Fruit fly (Drosophila melanogaster) whole organism, prepupa: ENCODE data around the gene MFS18.
A peak's percentile ranks its signal among the peaks of the same experiment; 100 is the strongest.

ENCODE experiments used
- CG11294 ChIP-seq: fragments of 200-800 bp; sonication (Bioruptor generic); IDR thresholded peaks from 2 replicates; pipeline ENCODE4 v1.3.6; 2022; ENCODE audit warnings: missing biosample characterization, missing genetic modification characterization
- CG11762 ChIP-seq: fragments of 200-800 bp; sonication (Bioruptor generic); optimal IDR thresholded peaks from 3 replicates; lab custom pipeline; 2016; ENCODE audit warnings: missing biosample characterization, missing genetic modification characterization; ENCODE audit not compliant: insufficient read depth
- CG11902 ChIP-seq: fragments of 200-800 bp; sonication (Bioruptor generic); optimal IDR thresholded peaks from 3 replicates; lab custom pipeline; 2016; ENCODE audit warnings: missing biosample characterization, missing genetic modification characterization
- CG15336 ChIP-seq: fragments of 200-800 bp; sonication (Bioruptor generic); IDR thresholded peaks from 2 replicates; pipeline ENCODE4 v1.3.6; 2022; ENCODE audit warnings: missing biosample characterization, missing genetic modification characterization
- CG1621 ChIP-seq: fragments of 200-800 bp; sonication (Bioruptor generic); optimal IDR thresholded peaks from 3 replicates; lab custom pipeline; 2018; ENCODE audit warnings: missing biosample characterization, mild to moderate bottlenecking, missing genetic modification characterization
- CG16779 ChIP-seq: fragments of 200-800 bp; sonication (Bioruptor generic); optimal IDR thresholded peaks from 3 replicates; lab custom pipeline; 2017; ENCODE audit warnings: missing biosample characterization, mild to moderate bottlenecking, missing genetic modification characterization
- CG3032 ChIP-seq: fragments of 200-800 bp; optimal IDR thresholded peaks from 2 replicates; lab custom pipeline; 2019; ENCODE audit warnings: missing biosample characterization, mild to moderate bottlenecking, missing genetic modification characterization, moderate library complexity
- CG32006 ChIP-seq: fragments of 200-800 bp; sonication (Bioruptor generic); optimal IDR thresholded peaks from 3 replicates; lab custom pipeline; 2017; ENCODE audit warnings: missing biosample characterization, mild to moderate bottlenecking, missing genetic modification characterization
- CG4318 ChIP-seq: fragments of 200-800 bp; sonication (Bioruptor generic); optimal IDR thresholded peaks from 3 replicates; lab custom pipeline; 2017; ENCODE audit warnings: missing biosample characterization, mild to moderate bottlenecking, missing genetic modification characterization
- CG6163 ChIP-seq: fragments of 200-800 bp; sonication (Bioruptor generic); IDR thresholded peaks from 3 replicates; pipeline ENCODE4 v1.3.6; 2022; ENCODE audit warnings: missing biosample characterization, missing genetic modification characterization
- CG6276 ChIP-seq: fragments of 200-800 bp; sonication (Bioruptor generic); optimal IDR thresholded peaks from 2 replicates; lab custom pipeline; 2017; ENCODE audit warnings: missing biosample characterization, mild to moderate bottlenecking, missing genetic modification characterization
- CG6854 ChIP-seq: fragments of 200-800 bp; sonication (Bioruptor generic); optimal IDR thresholded peaks from 2 replicates; lab custom pipeline; 2017; ENCODE audit warnings: missing biosample characterization, mild to moderate bottlenecking, missing genetic modification characterization
- CG7368 ChIP-seq: fragments of 200-800 bp; sonication (Bioruptor generic); optimal IDR thresholded peaks from 3 replicates; lab custom pipeline; 2016; ENCODE audit warnings: missing biosample characterization, missing genetic modification characterization
- CG8119 ChIP-seq: fragments of 200-800 bp; sonication (Bioruptor generic); IDR thresholded peaks from 3 replicates; pipeline ENCODE4 v1.3.6; 2022; ENCODE audit warnings: missing biosample characterization, missing genetic modification characterization
- Eip75B ChIP-seq: fragments of 200-800 bp; sonication (Bioruptor generic); optimal IDR thresholded peaks from 3 replicates; lab custom pipeline; 2016; ENCODE audit warnings: missing biosample characterization, missing genetic modification characterization
- Eip78C ChIP-seq: fragments of 200-800 bp; sonication (Bioruptor generic); peaks from one replicate; lab custom pipeline; 2016; ENCODE audit warnings: missing biosample characterization, missing genetic modification characterization
- Eip93F ChIP-seq: fragments of 200-800 bp; sonication (Bioruptor generic); optimal IDR thresholded peaks from 2 replicates; lab custom pipeline; 2016; ENCODE audit warnings: missing biosample characterization, mild to moderate bottlenecking, missing genetic modification characterization
- Ets21C ChIP-seq: fragments of 200-800 bp; sonication (Bioruptor generic); optimal IDR thresholded peaks from 3 replicates; lab custom pipeline; 2016; ENCODE audit warnings: missing biosample characterization, missing genetic modification characterization
- Gug ChIP-seq: fragments of 200-800 bp; sonication (Bioruptor generic); IDR thresholded peaks from 2 replicates; pipeline ENCODE4 v1.3.6; 2022; ENCODE audit warnings: missing biosample characterization, missing genetic modification characterization
- Hr39 ChIP-seq: fragments of 200-800 bp; sonication (Bioruptor generic); optimal IDR thresholded peaks from 2 replicates; lab custom pipeline; 2016; ENCODE audit warnings: missing biosample characterization, missing genetic modification characterization
- Hr4 ChIP-seq: fragments of 200-800 bp; sonication (Bioruptor generic); optimal IDR thresholded peaks from 3 replicates; lab custom pipeline; 2016; ENCODE audit warnings: missing biosample characterization, missing genetic modification characterization
- Met ChIP-seq: fragments of 200-800 bp; sonication (Bioruptor generic); optimal IDR thresholded peaks from 3 replicates; lab custom pipeline; 2016; ENCODE audit warnings: missing biosample characterization, missing genetic modification characterization
- OdsH ChIP-seq: fragments of 200-800 bp; sonication (Bioruptor generic); optimal IDR thresholded peaks from 3 replicates; lab custom pipeline; 2016; ENCODE audit warnings: missing biosample characterization, missing genetic modification characterization
- Smox ChIP-seq: fragments of 200-800 bp; sonication (Bioruptor generic); optimal IDR thresholded peaks from 3 replicates; lab custom pipeline; 2016; ENCODE audit warnings: missing biosample characterization, missing genetic modification characterization
- Sox102F ChIP-seq: fragments of 200-800 bp; sonication (Bioruptor generic); optimal IDR thresholded peaks from 2 replicates; lab custom pipeline; 2016; ENCODE audit warnings: missing biosample characterization, mild to moderate bottlenecking, missing genetic modification characterization
- Sox14 ChIP-seq: fragments of 200-800 bp; sonication (Bioruptor generic); optimal IDR thresholded peaks from 3 replicates; lab custom pipeline; 2016; ENCODE audit warnings: missing biosample characterization, missing genetic modification characterization
- Sox15 ChIP-seq: fragments of 200-800 bp; sonication (Bioruptor generic); optimal IDR thresholded peaks from 3 replicates; lab custom pipeline; 2016; ENCODE audit warnings: missing biosample characterization, missing genetic modification characterization
- dac ChIP-seq: fragments of 200-800 bp; sonication (Bioruptor generic); optimal IDR thresholded peaks from 2 replicates; lab custom pipeline; 2017; ENCODE audit warnings: missing biosample characterization, mild to moderate bottlenecking, missing genetic modification characterization
- dsx ChIP-seq: fragments of 200-800 bp; optimal IDR thresholded peaks from 3 replicates; lab custom pipeline; 2019; ENCODE audit warnings: missing biosample characterization, mild to moderate bottlenecking, missing genetic modification characterization, moderate library complexity; ENCODE audit not compliant: poor library complexity, severe bottlenecking
- eg ChIP-seq: fragments of 200-800 bp; sonication (Bioruptor generic); IDR thresholded peaks from 3 replicates; pipeline ENCODE4 v1.3.6; 2022; ENCODE audit warnings: missing biosample characterization, missing genetic modification characterization
- esn ChIP-seq: fragments of 200-800 bp; sonication (Bioruptor generic); optimal IDR thresholded peaks from 2 replicates; lab custom pipeline; 2016; ENCODE audit warnings: missing biosample characterization, mild to moderate bottlenecking, missing genetic modification characterization, moderate library complexity
- fd59A ChIP-seq: fragments of 200-800 bp; sonication (Bioruptor generic); optimal IDR thresholded peaks from 2 replicates; lab custom pipeline; 2017; ENCODE audit warnings: missing biosample characterization, mild to moderate bottlenecking, missing genetic modification characterization, missing genetic modification reagents
- fd85E ChIP-seq: fragments of 200-800 bp; sonication (Bioruptor generic); optimal IDR thresholded peaks from 3 replicates; lab custom pipeline; 2016; ENCODE audit warnings: missing biosample characterization, missing genetic modification characterization
- fkh ChIP-seq: fragments of 200-800 bp; sonication (Bioruptor generic); optimal IDR thresholded peaks from 3 replicates; lab custom pipeline; 2017; ENCODE audit warnings: missing biosample characterization, mild to moderate bottlenecking, missing genetic modification characterization, moderate library complexity
- lz ChIP-seq: fragments of 200-800 bp; sonication (Bioruptor generic); optimal IDR thresholded peaks from 3 replicates; lab custom pipeline; 2016; ENCODE audit warnings: missing biosample characterization, missing genetic modification characterization
- pdm3 ChIP-seq: fragments of 200-800 bp; sonication (Bioruptor generic); optimal IDR thresholded peaks from 3 replicates; lab custom pipeline; 2016; ENCODE audit warnings: missing biosample characterization, missing genetic modification characterization
- salr ChIP-seq, 2 experiments: fragments of 200-800 bp; sonication (Bioruptor generic); optimal IDR thresholded peaks; 3 replicates each; lab custom pipeline; 2016 to 2018; ENCODE audit warnings: missing biosample characterization in 2 of 2, missing genetic modification characterization in 2 of 2, mild to moderate bottlenecking in 1 of 2
- spab ChIP-seq: fragments of 200-800 bp; sonication (Bioruptor generic); optimal IDR thresholded peaks from 2 replicates; lab custom pipeline; 2017; ENCODE audit warnings: missing biosample characterization, mild to moderate bottlenecking, missing genetic modification characterization, missing genetic modification reagents
- ss ChIP-seq, 2 experiments: fragments of 200-800 bp; sonication (Bioruptor generic); optimal IDR thresholded peaks; 2 replicates in 1 of 2; 3 replicates in 1 of 2; lab custom pipeline; 2017 to 2018; ENCODE audit warnings: mild to moderate bottlenecking in 2 of 2, missing biosample characterization in 2 of 2, missing genetic modification characterization in 2 of 2, moderate library complexity in 1 of 2
- svp ChIP-seq: fragments of 200-800 bp; sonication (Bioruptor generic); peaks from one replicate; lab custom pipeline; 2016; ENCODE audit warnings: missing biosample characterization, missing genetic modification characterization
- topi ChIP-seq: fragments of 200-800 bp; sonication (Bioruptor generic); optimal IDR thresholded peaks from 3 replicates; lab custom pipeline; 2016; ENCODE audit warnings: missing biosample characterization, missing genetic modification characterization
- vri ChIP-seq: fragments of 200-800 bp; sonication (Bioruptor generic); optimal IDR thresholded peaks from 3 replicates; lab custom pipeline; 2016; ENCODE audit warnings: missing biosample characterization, mild to moderate bottlenecking, missing genetic modification characterization

Gene MFS18

DNA sequence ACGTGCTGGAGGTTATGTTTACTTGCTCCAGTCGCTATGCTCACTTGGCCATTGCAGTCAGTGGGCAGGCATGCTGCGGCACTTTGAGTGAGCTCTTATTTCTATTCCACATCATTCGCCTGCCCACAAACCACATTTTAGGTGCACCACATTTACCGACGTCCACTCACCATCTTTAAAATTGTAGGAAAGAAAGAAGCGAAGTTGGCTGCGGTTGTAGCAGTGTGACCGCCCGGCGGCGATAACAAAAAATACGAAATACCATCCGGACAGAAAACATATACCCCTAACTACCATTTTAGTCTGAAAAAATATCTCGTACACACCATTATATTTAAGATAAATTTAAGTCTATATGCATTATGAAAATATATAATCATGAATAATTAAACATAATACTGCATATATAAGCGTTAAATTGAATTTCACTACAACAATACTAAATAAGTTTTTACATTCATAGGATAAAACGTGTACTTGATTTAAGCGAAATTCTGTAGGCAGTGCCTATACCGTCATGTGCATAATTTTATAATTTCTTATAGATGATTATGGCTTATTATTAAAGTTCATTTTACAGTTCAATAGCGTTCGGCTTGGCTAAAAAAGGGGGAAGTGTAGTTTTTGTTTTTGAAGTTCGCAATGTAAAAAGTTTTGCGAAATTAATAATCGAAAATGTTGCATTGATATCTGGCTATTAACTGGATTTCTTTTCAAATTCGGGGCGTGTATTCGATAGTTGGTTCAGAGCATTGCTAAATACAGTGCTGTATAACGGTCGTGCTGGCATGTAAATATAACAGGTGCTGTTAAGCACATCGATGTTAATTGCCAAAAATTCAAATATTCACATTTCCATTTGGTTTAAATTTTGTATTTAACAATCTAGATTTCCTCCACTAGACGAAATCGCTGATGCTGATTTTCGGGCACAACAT, 10.0 kb upstream of the MFS18 start, which contains the start of gene RpL27A (continued):
- peak; percentile 70 to 75 for TF ChIP-seq ss (GFP tag; optimal IDR thresholded peaks at IDR 0.05; lab: Kevin White, UChicago)
- no peak; the same call in 1 of the 2 replicates for TF ChIP-seq CG11294 (GFP tag; lab: Robert Waterston, UW)
- TF ChIP-seq fd85E (GFP tag; lab: Kevin White, UChicago) = no peak
- TF ChIP-seq OdsH (GFP tag; lab: Kevin White, UChicago) = peak; percentile 70
- TF ChIP-seq CG6276 (GFP tag; lab: Kevin White, UChicago) = no peak
- TF ChIP-seq CG3032 (tag; lab: Kevin White, UChicago) = peak; percentile 43
- peak; percentile 83 for TF ChIP-seq eg (GFP tag; lab: Robert Waterston, UW)
- peak; percentile 60 for TF ChIP-seq Smox
- peak; percentile 49 for TF ChIP-seq fkh (GFP tag; lab: Kevin White, UChicago)
- TF ChIP-seq Sox102F (GFP tag; lab: Kevin White, UChicago) = no peak
- TF ChIP-seq Sox15 (GFP tag; lab: Kevin White, UChicago) = peak; percentile 21
- TF ChIP-seq CG32006 = peak; percentile 60
- peak; percentile 37 for TF ChIP-seq fd59A (GFP tag; lab: Kevin White, UChicago)
- TF ChIP-seq CG7368 = peak; percentile 48
- peak; percentile 87 for TF ChIP-seq CG6163 (GFP tag; lab: Robert Waterston, UW)
- no peak for TF ChIP-seq Gug (GFP tag; lab: Robert Waterston, UW)
- peak; percentile 50 for TF ChIP-seq CG1621
- TF ChIP-seq Met (GFP tag; lab: Kevin White, UChicago) = peak; percentile 80
- TF ChIP-seq Ets21C (GFP tag; lab: Kevin White, UChicago) = no peak
- TF ChIP-seq dac = peak; percentile 68
- peak; percentile 49 for TF ChIP-seq Hr39 (GFP tag; lab: Kevin White, UChicago)
- TF ChIP-seq salr (GFP tag; optimal IDR thresholded peaks at IDR 0.05; lab: Kevin White, UChicago) = peak in 1 of 2 experiments; percentile 78
- no peak for TF ChIP-seq CG11902 (GFP tag; lab: Kevin White, UChicago)
- TF ChIP-seq Hr4 (GFP tag; lab: Kevin White, UChicago) = peak; percentile 65
- peak; percentile 61; the same call in 2 of the 3 replicates for TF ChIP-seq CG8119
- peak; percentile 57 for TF ChIP-seq pdm3

dm6 chr2L:4456539-4456994, 8.1 kb upstream of the MFS18 start, which contains the start of gene Gs1l:
Gene Gs1l, minus strand, starts transcription at chr2L:4456807.
- TF ChIP-seq Ets21C (GFP tag; lab: Kevin White, UChicago) = no peak
- TF ChIP-seq CG6276 (GFP tag; lab: Kevin White, UChicago) = no peak
- TF ChIP-seq Eip93F (GFP tag; lab: Kevin White, UChicago) = no peak
- TF ChIP-seq CG4318 (GFP tag; lab: Kevin White, UChicago) = no peak
- peak; percentile 1 for TF ChIP-seq Met (GFP tag; lab: Kevin White, UChicago)
- TF ChIP-seq CG15336 = 0 out of 2 replicates have a peak, but pooled peaks have one; percentile 10
- no peak for TF ChIP-seq lz
- no peak for TF ChIP-seq spab (GFP tag; lab: Kevin White, UChicago)
- peak; percentile 6 for TF ChIP-seq CG3032 (tag; lab: Kevin White, UChicago)
- peak; percentile 35 for TF ChIP-seq CG1621
- TF ChIP-seq OdsH (GFP tag; lab: Kevin White, UChicago) = peak; percentile 2
- no peak for TF ChIP-seq Smox
- peak; percentile 12 for TF ChIP-seq Eip75B (GFP tag; lab: Kevin White, UChicago)
- TF ChIP-seq esn = peak; percentile 28
- TF ChIP-seq salr (GFP tag; optimal IDR thresholded peaks at IDR 0.05; lab: Kevin White, UChicago) = no peak
- TF ChIP-seq CG11762 (GFP tag; lab: Kevin White, UChicago) = no peak
- peak; percentile 28 for TF ChIP-seq Sox14 (GFP tag; lab: Kevin White, UChicago)
- TF ChIP-seq topi = peak; percentile 24
- peak; percentile 80 for TF ChIP-seq dsx (GFP tag; lab: Kevin White, UChicago)
- peak; percentile 89 for TF ChIP-seq svp
- peak; percentile 16 to 37 for TF ChIP-seq ss (GFP tag; optimal IDR thresholded peaks at IDR 0.05; lab: Kevin White, UChicago)
- TF ChIP-seq CG6163 (GFP tag; lab: Robert Waterston, UW) = 0 out of 3 replicates have a peak, but pooled peaks have one; percentile 26
- TF ChIP-seq eg (GFP tag; lab: Robert Waterston, UW) = peak; percentile 53; the same call in 1 of the 3 replicates
- TF ChIP-seq CG6854 (GFP tag; lab: Kevin White, UChicago) = peak; percentile 0
- peak; percentile 44 for TF ChIP-seq vri (GFP tag; lab: Kevin White, UChicago)
- peak; percentile 71 for TF ChIP-seq Eip78C (GFP tag; lab: Kevin White, UChicago)
- no peak for TF ChIP-seq CG16779 (tag; lab: Kevin White, UChicago)
